Worm (Caenorhabditis elegans): ENCODE results near the gene orai-1.

ce11 chrIII:696372-696771 is 49.8 kb downstream of the orai-1 start, which contains the start of gene sel-15:
- TF ChIP-seq unc-62 (GFP tag; optimal IDR thresholded peaks at IDR 0.05) (no peak), lsy-2 (tag; optimal IDR thresholded peaks at IDR 0.05) (no peak), elt-1 (tag; optimal IDR thresholded peaks at IDR 0.05) (no peak), ZK546.5 (tag; optimal IDR thresholded peaks at IDR 0.05) (no peak), ceh-82 (tag; optimal IDR thresholded peaks at IDR 0.05) (no peak), nhr-237 (tag; optimal IDR thresholded peaks at IDR 0.05) (no peak), nhr-25 (tag; optimal IDR thresholded peaks at IDR 0.05) (no peak), Y55F3AM.14 (GFP tag; optimal IDR thresholded peaks at IDR 0.05) (no peak), nhr-12 (tag; optimal IDR thresholded peaks at IDR 0.05) (no peak), fos-1 (tag; optimal IDR thresholded peaks at IDR 0.05) (no peak), lin-13 (GFP tag; optimal IDR thresholded peaks at IDR 0.05) (no peak)
